Fruit fly (Drosophila melanogaster) whole organism, pupa: ENCODE results near the gene RpL24-like.

Experiments used
- CG12605 ChIP-seq: fragments of 200-800 bp; sonication (Bioruptor generic); IDR thresholded peaks from 2 replicates; pipeline ENCODE4 v1.3.6; 2022; ENCODE audit warnings: missing biosample characterization, missing genetic modification characterization
- CG32121 ChIP-seq: fragments of 200-800 bp; sonication (Bioruptor generic); IDR thresholded peaks from 2 replicates; pipeline ENCODE4 v1.3.6; 2022; ENCODE audit warnings: missing biosample characterization, missing genetic modification characterization

dm6 chr3R:11407733-11408134, 23.6 kb downstream of the RpL24-like start, which contains the start of gene mRpL40:
- TF ChIP-seq CG32121 = no peak
- no peak for TF ChIP-seq CG12605 (GFP tag; lab: Robert Waterston, UW)
